Worm (Caenorhabditis elegans): ENCODE measurements around the gene K08D8.3.

DNA sequence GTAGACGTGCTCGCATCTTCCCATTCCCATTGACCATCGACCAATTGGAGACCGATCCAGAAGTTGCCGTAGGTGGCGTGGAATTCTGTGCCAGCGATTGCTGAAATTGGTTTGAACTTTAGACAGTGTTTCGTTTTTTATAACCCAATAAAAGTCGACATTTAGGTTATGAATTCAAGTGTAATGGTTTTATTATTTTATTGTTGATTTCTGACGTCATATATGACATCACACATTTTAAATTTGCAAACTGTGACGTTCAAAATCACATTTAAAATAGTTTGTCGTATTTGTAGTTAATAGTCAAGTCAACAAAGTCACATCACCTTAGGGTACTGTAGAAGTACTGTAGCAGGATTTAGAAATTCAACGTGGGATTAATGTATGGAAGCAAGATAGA is 36.1 kb downstream of the K08D8.3 start:
- TF ChIP-seq ceh-14 (tag; optimal IDR thresholded peaks at IDR 0.05): no peak
- no peak for TF ChIP-seq pag-3 (tag; optimal IDR thresholded peaks at IDR 0.05; ENCODE audit: borderline replicate concordance)
- TF ChIP-seq hlh-8 (tag; optimal IDR thresholded peaks at IDR 0.05): no peak

Data from whole organism, late embryonic.